Worm (Caenorhabditis elegans): Measurements from ENCODE around the gene drr-1.

DNA sequence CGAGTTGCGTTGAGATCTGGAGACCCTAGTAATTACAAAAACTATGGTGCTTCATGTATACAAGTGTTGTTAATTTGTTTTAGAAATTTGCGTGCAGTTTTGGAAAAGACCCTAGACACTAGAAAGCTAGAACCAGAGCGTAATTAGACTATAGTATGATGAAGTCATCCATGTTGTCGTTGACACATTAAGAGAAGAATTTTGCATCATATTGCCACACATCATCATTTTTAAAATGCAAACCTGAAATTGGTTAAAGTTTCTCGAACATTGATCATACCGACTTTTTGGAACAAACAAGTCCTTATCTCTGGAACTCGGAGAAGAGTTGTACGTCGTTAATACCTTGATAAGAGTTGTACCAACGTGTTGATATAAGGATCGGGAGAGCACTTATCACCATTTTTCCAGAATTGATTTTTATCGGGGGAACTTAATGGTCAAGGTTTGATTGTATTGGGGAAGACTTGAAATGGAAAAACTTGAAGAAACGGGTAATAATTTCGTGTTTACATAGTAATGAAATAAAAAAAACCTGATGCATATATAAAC is 27.8 kb downstream of the drr-1 start:
- no peak for TF ChIP-seq nhr-237 (tag; optimal IDR thresholded peaks at IDR 0.05)
- no peak for TF ChIP-seq nhr-28 (tag; optimal IDR thresholded peaks at IDR 0.05)
- no peak for TF ChIP-seq elt-3 (tag; optimal IDR thresholded peaks at IDR 0.05)
- TF ChIP-seq pha-4 (tag; optimal IDR thresholded peaks at IDR 0.05): no peak
- no peak for TF ChIP-seq unc-39 (tag; optimal IDR thresholded peaks at IDR 0.05)
- no peak for TF ChIP-seq mls-2 (tag; optimal IDR thresholded peaks at IDR 0.05)
- TF ChIP-seq lin-13 (tag; optimal IDR thresholded peaks at IDR 0.05): no peak
- TF ChIP-seq unc-62 (GFP tag; optimal IDR thresholded peaks at IDR 0.05): no peak
- TF ChIP-seq nhr-12 (tag; optimal IDR thresholded peaks at IDR 0.05): no peak
- no peak for TF ChIP-seq hlh-1 (tag; optimal IDR thresholded peaks at IDR 0.05)
- no peak for TF ChIP-seq snpc-4 (tag; optimal IDR thresholded peaks at IDR 0.05)
- no peak for TF ChIP-seq unc-120 (tag; optimal IDR thresholded peaks at IDR 0.05; ENCODE audit: poor library complexity, severe bottlenecking)

All from whole organism, mixed stage, embryonic.